Worm (Caenorhabditis elegans) whole organism, L1 larva: ENCODE measurements around the gene R08C7.1.

Experiments used
- C04F5.9 ChIP-seq: sonication (generic microtip); optimal IDR thresholded peaks from 2 replicates; lab custom pipeline; 2016; ENCODE audit warnings: missing genetic modification characterization, missing compliant biosample characterization
- C34B4.2 ChIP-seq: sonication (generic microtip); optimal IDR thresholded peaks from 2 replicates; lab custom pipeline; 2017; ENCODE audit warnings: mild to moderate bottlenecking, missing genetic modification characterization, missing compliant biosample characterization
- F16B12.6 ChIP-seq: fragments of 150-350 bp; optimal IDR thresholded peaks from 2 replicates; lab custom pipeline; 2014; ENCODE audit warnings: missing biosample characterization, missing genetic modification characterization
- Y116A8C.19 ChIP-seq: sonication (generic microtip); optimal IDR thresholded peaks from 2 replicates; lab custom pipeline; 2016; ENCODE audit warnings: missing compliant biosample characterization, missing genetic modification characterization, borderline replicate concordance
- aha-1 ChIP-seq: fragments of 150-350 bp; optimal IDR thresholded peaks from 2 replicates; lab custom pipeline; 2014; ENCODE audit warnings: missing biosample characterization, missing genetic modification characterization
- alr-1 ChIP-seq: fragments of 200-800 bp; sonication (Bioruptor generic); optimal IDR thresholded peaks from 2 replicates; lab custom pipeline; 2018; ENCODE audit warnings: borderline replicate concordance, mild to moderate bottlenecking, missing genetic modification characterization, missing compliant biosample characterization
- aly-2 ChIP-seq: fragments of 150-350 bp; optimal IDR thresholded peaks from 2 replicates; lab custom pipeline; 2014; ENCODE audit warnings: missing biosample characterization, missing genetic modification characterization
- blmp-1 ChIP-seq: fragments of 150-350 bp; optimal IDR thresholded peaks from 2 replicates; lab custom pipeline; 2014; ENCODE audit warnings: missing biosample characterization, missing genetic modification characterization
- ceh-63 ChIP-seq: fragments of 200-800 bp; sonication (Bioruptor generic); optimal IDR thresholded peaks from 2 replicates; lab custom pipeline; 2018; ENCODE audit warnings: mild to moderate bottlenecking, missing genetic modification characterization, missing compliant biosample characterization
- ceh-8 ChIP-seq: fragments of 200-800 bp; sonication (Bioruptor generic); optimal IDR thresholded peaks from 2 replicates; lab custom pipeline; 2018; ENCODE audit warnings: mild to moderate bottlenecking, missing genetic modification characterization, moderate library complexity, missing compliant biosample characterization
- ceh-82 ChIP-seq, 3 experiments: fragments of 150-350 bp in 1 of 3; sonication (generic microtip) in 2 of 3; optimal IDR thresholded peaks; 2 replicates each; lab custom pipeline; 2014 to 2017; ENCODE audit warnings: missing biosample characterization in 3 of 3, missing genetic modification characterization in 3 of 3
- ceh-88 ChIP-seq: fragments of 200-800 bp; sonication (Bioruptor generic); IDR thresholded peaks from 2 replicates; pipeline ENCODE4 v1.3.6; 2022; ENCODE audit warnings: missing genetic modification characterization, missing compliant biosample characterization
- dpl-1 ChIP-seq, 3 experiments: fragments of 150-350 bp in 2 of 3; sonication (generic microtip) in 1 of 3; optimal IDR thresholded peaks; 2 replicates each; lab custom pipeline; 2014 to 2017; ENCODE audit warnings: missing biosample characterization in 3 of 3, missing genetic modification characterization in 3 of 3, missing genetic modification reagents in 3 of 3
- efl-1 ChIP-seq, 4 experiments: fragments of 150-350 bp; optimal IDR thresholded peaks in 3 of 4; peaks in 1 of 4; 1 replicate in 1 of 4; 2 replicates in 3 of 4; lab custom pipeline; 2014; ENCODE audit warnings: missing biosample characterization in 2 of 4, missing genetic modification characterization in 2 of 4, missing genetic modification reagents in 2 of 4
- efl-3 ChIP-seq: fragments of 200-800 bp; sonication (Bioruptor generic); optimal IDR thresholded peaks from 2 replicates; lab custom pipeline; 2018; ENCODE audit warnings: mild to moderate bottlenecking, missing genetic modification characterization, missing compliant biosample characterization
- egl-13 ChIP-seq: sonication (generic microtip); optimal IDR thresholded peaks from 2 replicates; lab custom pipeline; 2016; ENCODE audit warnings: missing genotype, missing genetic modification reagents, missing genetic modification characterization, missing compliant biosample characterization
- elt-2 ChIP-seq: sonication (generic microtip); optimal IDR thresholded peaks from 2 replicates; lab custom pipeline; 2016; ENCODE audit warnings: missing genetic modification characterization, mild to moderate bottlenecking, inconsistent platforms, missing compliant biosample characterization, missing genetic modification reagents
- elt-3 ChIP-seq, 6 experiments: fragments of 150-350 bp in 1 of 6; sonication (generic microtip); optimal IDR thresholded peaks; 2 replicates each; lab custom pipeline; 2017 to 2018; ENCODE audit warnings: missing biosample characterization in 6 of 6, missing genetic modification characterization in 6 of 6, inconsistent platforms in 1 of 6
- fkh-10 ChIP-seq: sonication (generic microtip); optimal IDR thresholded peaks from 2 replicates; lab custom pipeline; 2017; ENCODE audit warnings: missing biosample characterization, missing genetic modification reagents, missing genetic modification characterization
- fkh-4 ChIP-seq: sonication (generic microtip); optimal IDR thresholded peaks from 2 replicates; lab custom pipeline; 2016; ENCODE audit warnings: missing compliant biosample characterization, missing genetic modification characterization, borderline replicate concordance
- fkh-8 ChIP-seq: sonication (generic microtip); optimal IDR thresholded peaks from 2 replicates; lab custom pipeline; 2016; ENCODE audit warnings: mild to moderate bottlenecking, missing genetic modification characterization, missing compliant biosample characterization
- hlh-17 ChIP-seq: fragments of 200-800 bp; sonication (Bioruptor generic); optimal IDR thresholded peaks from 2 replicates; lab custom pipeline; 2018; ENCODE audit warnings: missing genetic modification characterization, mild to moderate bottlenecking, missing compliant biosample characterization, moderate library complexity, borderline replicate concordance
- hpl-2 ChIP-seq: fragments of 150-350 bp; optimal IDR thresholded peaks from 2 replicates; lab custom pipeline; 2014; ENCODE audit warnings: missing biosample characterization, missing genetic modification reagents, missing genetic modification characterization
- irx-1 ChIP-seq: sonication (generic microtip); optimal IDR thresholded peaks from 2 replicates; lab custom pipeline; 2016; ENCODE audit warnings: missing genetic modification characterization, missing compliant biosample characterization
- isw-1 ChIP-seq: fragments of 200-800 bp; sonication (Bioruptor generic); IDR thresholded peaks from 2 replicates; pipeline ENCODE4 v1.3.6; 2022; ENCODE audit warnings: missing genetic modification characterization, missing compliant biosample characterization
- jun-1 ChIP-seq: fragments of 150-350 bp; optimal IDR thresholded peaks from 2 replicates; lab custom pipeline; 2014; ENCODE audit warnings: missing biosample characterization, missing genetic modification reagents, missing genetic modification characterization
- lin-14 ChIP-seq: fragments of 200-800 bp; sonication (Bioruptor generic); optimal IDR thresholded peaks from 2 replicates; lab custom pipeline; 2018; ENCODE audit warnings: mild to moderate bottlenecking, missing genetic modification characterization, moderate library complexity, missing compliant biosample characterization
- lin-39 ChIP-seq: fragments of 150-350 bp; optimal IDR thresholded peaks from 2 replicates; lab custom pipeline; 2014; ENCODE audit warnings: missing biosample characterization, missing genetic modification reagents, missing genetic modification characterization
- lsy-2 ChIP-seq, 2 experiments: fragments of 150-350 bp; optimal IDR thresholded peaks; 2 replicates each; lab custom pipeline; 2014; ENCODE audit warnings: missing biosample characterization in 2 of 2, missing genetic modification characterization in 2 of 2
- mab-9 ChIP-seq: fragments of 200-800 bp; sonication (Bioruptor generic); IDR thresholded peaks from 2 replicates; pipeline ENCODE4 v1.3.6; 2022; ENCODE audit warnings: missing genetic modification reagents, missing genetic modification characterization, missing compliant biosample characterization
- mef-2 ChIP-seq: fragments of 150-350 bp; optimal IDR thresholded peaks from 2 replicates; lab custom pipeline; 2014; ENCODE audit warnings: missing biosample characterization, missing genetic modification characterization
- mep-1 ChIP-seq: fragments of 150-350 bp; optimal IDR thresholded peaks from 2 replicates; lab custom pipeline; 2014; ENCODE audit warnings: missing biosample characterization, missing genetic modification characterization
- nhr-11 ChIP-seq: fragments of 150-350 bp; optimal IDR thresholded peaks from 2 replicates; lab custom pipeline; 2014; ENCODE audit warnings: missing biosample characterization, missing genetic modification characterization
- nhr-20 ChIP-seq: sonication (generic microtip); optimal IDR thresholded peaks from 2 replicates; lab custom pipeline; 2016; ENCODE audit warnings: mild to moderate bottlenecking, missing genetic modification characterization, missing compliant biosample characterization
- nhr-47 ChIP-seq: sonication (generic microtip); optimal IDR thresholded peaks from 2 replicates; lab custom pipeline; 2016; ENCODE audit warnings: mild to moderate bottlenecking, missing genetic modification characterization, moderate library complexity, missing compliant biosample characterization
- nhr-71 ChIP-seq: sonication (generic microtip); optimal IDR thresholded peaks from 2 replicates; lab custom pipeline; 2016; ENCODE audit warnings: mild to moderate bottlenecking, missing genetic modification characterization, moderate library complexity, missing compliant biosample characterization
- nhr-76 ChIP-seq: sonication (generic microtip); optimal IDR thresholded peaks from 2 replicates; lab custom pipeline; 2017; ENCODE audit warnings: missing biosample characterization, missing genetic modification characterization
- nhr-77 ChIP-seq: fragments of 150-350 bp; optimal IDR thresholded peaks from 2 replicates; lab custom pipeline; 2014; ENCODE audit warnings: missing biosample characterization, missing genetic modification characterization
- nhr-84 ChIP-seq: sonication (generic microtip); optimal IDR thresholded peaks from 2 replicates; lab custom pipeline; 2017; ENCODE audit warnings: missing biosample characterization, missing genetic modification characterization
- nhr-90 ChIP-seq: sonication (generic microtip); optimal IDR thresholded peaks from 2 replicates; lab custom pipeline; 2016; ENCODE audit warnings: mild to moderate bottlenecking, missing genetic modification characterization, missing compliant biosample characterization; ENCODE audit not compliant: poor library complexity
- pax-3 ChIP-seq: fragments of 200-800 bp; sonication (Bioruptor generic); optimal IDR thresholded peaks from 2 replicates; lab custom pipeline; 2018; ENCODE audit warnings: mild to moderate bottlenecking, missing genetic modification characterization, moderate library complexity, missing compliant biosample characterization
- pqm-1 ChIP-seq: sonication (generic microtip); optimal IDR thresholded peaks from 3 replicates; lab custom pipeline; 2017; ENCODE audit warnings: missing biosample characterization, missing genetic modification characterization
- rnt-1 ChIP-seq: sonication (generic microtip); optimal IDR thresholded peaks from 2 replicates; lab custom pipeline; 2016; ENCODE audit warnings: mild to moderate bottlenecking, missing genetic modification characterization, moderate library complexity, missing compliant biosample characterization
- sptf-1 ChIP-seq: fragments of 150-350 bp; optimal IDR thresholded peaks from 2 replicates; lab custom pipeline; 2014; ENCODE audit warnings: missing biosample characterization, missing genetic modification characterization
- swsn-7 ChIP-seq: sonication (generic microtip); optimal IDR thresholded peaks from 2 replicates; lab custom pipeline; 2016; ENCODE audit warnings: missing genetic modification characterization, missing compliant biosample characterization
- tbx-2 ChIP-seq: sonication (generic microtip); optimal IDR thresholded peaks from 2 replicates; lab custom pipeline; 2016; ENCODE audit warnings: missing genetic modification characterization, missing compliant biosample characterization
- tlp-1 ChIP-seq: fragments of 150-350 bp; optimal IDR thresholded peaks from 2 replicates; lab custom pipeline; 2014; ENCODE audit warnings: missing biosample characterization, missing genetic modification characterization
- unc-130 ChIP-seq: fragments of 150-350 bp; optimal IDR thresholded peaks from 2 replicates; lab custom pipeline; 2017; ENCODE audit warnings: missing biosample characterization, missing genetic modification characterization, inconsistent platforms
- unc-86 ChIP-seq: sonication (generic microtip); optimal IDR thresholded peaks from 2 replicates; lab custom pipeline; 2016; ENCODE audit warnings: missing genetic modification characterization, missing compliant biosample characterization
- zip-4 ChIP-seq: fragments of 200-800 bp; sonication (Bioruptor generic); optimal IDR thresholded peaks from 2 replicates; lab custom pipeline; 2018; ENCODE audit warnings: mild to moderate bottlenecking, missing genetic modification characterization, moderate library complexity, missing compliant biosample characterization
- ztf-11 ChIP-seq, 2 experiments: sonication (generic microtip); optimal IDR thresholded peaks; 2 replicates each; lab custom pipeline; 2016 to 2017; ENCODE audit warnings: missing genetic modification characterization in 2 of 2, missing biosample characterization in 1 of 2, missing compliant biosample characterization in 1 of 2
- ztf-4 ChIP-seq: fragments of 150-350 bp; optimal IDR thresholded peaks from 2 replicates; lab custom pipeline; 2014; ENCODE audit warnings: missing biosample characterization, missing genetic modification characterization

R08C7.1 gene

ce11 chrIV:4406054-4406539 lies 45.6 kb upstream of the R08C7.1 start:
- TF ChIP-seq F16B12.6 (peak; percentile 44), efl-3 (GFP tag; lab: Kevin White, UChicago) (no peak), C04F5.9 (tag; lab: Kevin White, UChicago) (no peak), irx-1 (no peak), fkh-8 (peak; percentile 83), ztf-11 (tag; optimal IDR thresholded peaks at IDR 0.05; lab: Kevin White, UChicago) (peak in 1 of 2 experiments; percentile 41), swsn-7 (tag; lab: Kevin White, UChicago) (peak; percentile 76), lsy-2 (tag; optimal IDR thresholded peaks at IDR 0.05; lab: Kevin White, UChicago) (peak; percentile 47 to 79), aha-1 (no peak), nhr-20 (peak; percentile 75), ceh-82 (tag; optimal IDR thresholded peaks at IDR 0.05; lab: Kevin White, UChicago) (peak; percentile 16 to 77 (median 61)), nhr-76 (tag; lab: Kevin White, UChicago) (no peak), lin-14 (GFP tag; lab: Kevin White, UChicago) (peak; percentile 92), tbx-2 (peak; percentile 72), pax-3 (tag; lab: Kevin White, UChicago) (no peak), pqm-1 (tag; lab: Kevin White, UChicago) (peak; percentile 66), ceh-8 (GFP tag; lab: Kevin White, UChicago) (no peak), isw-1 (GFP tag; lab: Robert Waterston, UW) (peak; percentile 64), egl-13 (no peak), efl-1 (optimal IDR thresholded peaks at IDR 0.05; lab: Kevin White, UChicago) (peak; percentile 71 to 82), efl-1 (GFP tag; optimal IDR thresholded peaks at IDR 0.05 in 1 of 2; lab: Kevin White, UChicago) (peak; percentile 76 to 97), ztf-4 (no peak), mep-1 (tag; lab: Kevin White, UChicago) (peak; percentile 51), unc-86 (tag; lab: Kevin White, UChicago) (peak; percentile 62), hpl-2 (GFP tag; lab: Kevin White, UChicago) (no peak), elt-3 (tag; optimal IDR thresholded peaks at IDR 0.05; lab: Kevin White, UChicago) (peak in 1 of 6 experiments; percentile 49), Y116A8C.19 (tag; lab: Kevin White, UChicago) (no peak), nhr-84 (no peak), sptf-1 (no peak), fkh-10 (GFP tag; lab: Kevin White, UChicago) (peak; percentile 47), blmp-1 (tag; lab: Kevin White, UChicago) (peak; percentile 38), ceh-63 (GFP tag; lab: Kevin White, UChicago) (no peak), elt-2 (peak; percentile 64), jun-1 (no peak), unc-130 (tag; lab: Kevin White, UChicago) (peak; percentile 81), dpl-1 (GFP tag; optimal IDR thresholded peaks at IDR 0.05; lab: Kevin White, UChicago) (peak; percentile 66 to 79 (median 69)), rnt-1 (tag; lab: Kevin White, UChicago) (peak; percentile 60), hlh-17 (GFP tag; lab: Kevin White, UChicago) (no peak), ceh-88 (GFP tag; lab: Robert Waterston, UW) (no peak), nhr-47 (tag; lab: Kevin White, UChicago) (peak; percentile 78), zip-4 (GFP tag; lab: Kevin White, UChicago) (no peak), nhr-11 (no peak), aly-2 (tag; lab: Kevin White, UChicago) (peak; percentile 37), tlp-1 (tag; lab: Kevin White, UChicago) (no peak), alr-1 (tag; lab: Kevin White, UChicago) (no peak), lin-39 (tag; lab: Kevin White, UChicago) (no peak), nhr-90 (tag; lab: Kevin White, UChicago) (peak; percentile 42), fkh-4 (no peak), nhr-77 (peak; percentile 52), C34B4.2 (tag; lab: Kevin White, UChicago) (no peak), mab-9 (GFP tag; lab: Robert Waterston, UW) (0 out of 2 replicates have a peak, but pooled peaks have one; percentile 45), nhr-71 (tag; lab: Kevin White, UChicago) (peak; percentile 87), mef-2 (tag; lab: Kevin White, UChicago) (peak; percentile 12)
